Worm (Caenorhabditis elegans) whole organism, young adult: ENCODE measurements around the gene C27D6.3.

ENCODE experiments used
- ama-1 ChIP-seq, 3 experiments: fragments of 150-350 bp in 1 of 3; sonication (generic microtip) in 2 of 3; optimal IDR thresholded peaks; 2 replicates each; lab custom pipeline; 2014 to 2018; ENCODE audit warnings: missing biosample characterization in 2 of 3, missing genetic modification characterization in 2 of 3, missing genetic modification reagents in 2 of 3
- hsf-1 ChIP-seq: fragments of 200-800 bp; sonication (Bioruptor generic); IDR thresholded peaks from 2 replicates; pipeline ENCODE4 v1.3.6; 2022; ENCODE audit warnings: missing genetic modification reagents, missing genetic modification characterization, missing compliant biosample characterization
- sdz-38 ChIP-seq: sonication (generic microtip); optimal IDR thresholded peaks from 2 replicates; lab custom pipeline; 2016; ENCODE audit warnings: missing genotype, missing genetic modification characterization, missing compliant biosample characterization
- unc-130 ChIP-seq: sonication (generic microtip); optimal IDR thresholded peaks from 2 replicates; lab custom pipeline; 2016; ENCODE audit warnings: missing genetic modification reagents, missing genetic modification characterization, missing compliant biosample characterization

DNA sequence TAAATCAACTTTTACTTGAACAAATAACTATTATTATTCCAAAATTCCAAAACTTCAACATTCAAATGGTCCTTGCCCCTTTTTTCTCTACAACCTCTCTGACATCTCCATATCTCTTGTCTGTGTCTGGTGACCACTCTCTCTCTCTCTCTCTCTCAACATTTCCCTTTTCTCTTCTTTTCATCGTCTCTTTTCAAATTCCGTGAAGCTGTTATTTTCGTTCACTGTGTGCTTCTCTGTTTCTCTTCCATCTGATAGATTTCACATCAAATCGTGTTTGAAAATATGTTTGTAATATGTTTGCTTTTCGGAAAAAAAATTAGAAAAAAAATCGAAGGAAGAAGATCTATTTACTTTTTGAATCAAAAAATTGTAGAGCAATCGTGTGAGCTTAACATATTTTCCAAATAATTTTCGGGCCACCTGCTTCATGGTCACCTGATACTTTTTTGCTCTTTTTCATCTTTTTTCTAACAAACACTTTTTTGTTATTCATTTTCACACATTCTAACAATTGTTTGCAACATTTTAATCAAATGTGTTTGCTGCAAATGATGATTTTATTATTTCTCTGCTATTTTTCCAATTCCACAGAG is 26.8 kb upstream of the C27D6.3 start:
- TF ChIP-seq unc-130: no peak
- TF ChIP-seq ama-1 (optimal IDR thresholded peaks at IDR 0.05; lab: Kevin White, UChicago): no peak
- no peak for TF ChIP-seq ama-1 (GFP tag; optimal IDR thresholded peaks at IDR 0.05; lab: Kevin White, UChicago)
- no peak for TF ChIP-seq hsf-1
- no peak for TF ChIP-seq sdz-38 (tag; lab: Kevin White, UChicago)
